Worm (Caenorhabditis elegans) whole organism, early embryonic: Measurements from ENCODE around the gene R102.6.
A peak's percentile ranks its signal among the peaks of the same experiment; 100 is the strongest.
"Not testable (repeated sequence)": the region's sequence is repeated elsewhere in the genome, so short reads cannot be mapped to it uniquely, and the experiment has no call there.

ENCODE experiments used
- B0310.2 ChIP-seq: sonication (generic microtip); optimal IDR thresholded peaks from 2 replicates; lab custom pipeline; 2016; ENCODE audit warnings: mild to moderate bottlenecking, missing genetic modification characterization, missing compliant biosample characterization
- F13C5.2 ChIP-seq: sonication (generic microtip); optimal IDR thresholded peaks from 2 replicates; lab custom pipeline; 2017; ENCODE audit warnings: mild to moderate bottlenecking, missing genetic modification characterization, inconsistent platforms, missing compliant biosample characterization
- aly-1 ChIP-seq: sonication (generic microtip); optimal IDR thresholded peaks from 2 replicates; lab custom pipeline; 2016; ENCODE audit warnings: missing genetic modification characterization, missing compliant biosample characterization
- ama-1 ChIP-seq: fragments of 150-350 bp; optimal IDR thresholded peaks from 2 replicates; lab custom pipeline; 2014
- ceh-13 ChIP-seq: fragments of 200-800 bp; sonication (Bioruptor generic); optimal IDR thresholded peaks from 2 replicates; lab custom pipeline; 2018; ENCODE audit warnings: mild to moderate bottlenecking, missing genetic modification characterization, missing compliant biosample characterization
- ceh-36 ChIP-seq: sonication (generic microtip); optimal IDR thresholded peaks from 2 replicates; lab custom pipeline; 2016; ENCODE audit warnings: missing genetic modification characterization, inconsistent platforms, missing compliant biosample characterization
- ets-7 ChIP-seq: sonication (generic microtip); optimal IDR thresholded peaks from 2 replicates; lab custom pipeline; 2016; ENCODE audit warnings: missing genotype, missing genetic modification characterization, missing compliant biosample characterization
- flt-1 ChIP-seq: fragments of 200-800 bp; sonication (Bioruptor generic); IDR thresholded peaks from 2 replicates; pipeline ENCODE4 v1.3.6; 2022; ENCODE audit warnings: missing genetic modification characterization, missing compliant biosample characterization
- hmbx-1 ChIP-seq: sonication (generic microtip); optimal IDR thresholded peaks from 2 replicates; lab custom pipeline; 2016; ENCODE audit warnings: mild to moderate bottlenecking, missing genetic modification characterization, missing compliant biosample characterization
- hmg-4 ChIP-seq: fragments of 200-800 bp; sonication (Bioruptor generic); optimal IDR thresholded peaks from 2 replicates; lab custom pipeline; 2018; ENCODE audit warnings: mild to moderate bottlenecking, missing genetic modification characterization, missing compliant biosample characterization
- hnd-1 ChIP-seq: sonication (generic microtip); optimal IDR thresholded peaks from 2 replicates; lab custom pipeline; 2016; ENCODE audit warnings: missing genetic modification characterization, missing compliant biosample characterization
- pes-1 ChIP-seq: fragments of 200-800 bp; sonication (Bioruptor generic); IDR thresholded peaks from 2 replicates; pipeline ENCODE4 v1.3.6; 2022; ENCODE audit warnings: missing genetic modification reagents, missing genetic modification characterization, missing compliant biosample characterization
- scrt-1 ChIP-seq: fragments of 200-800 bp; sonication (Bioruptor generic); IDR thresholded peaks from 2 replicates; pipeline ENCODE4 v1.3.6; 2022; ENCODE audit warnings: missing genetic modification characterization, missing compliant biosample characterization
- sea-1 ChIP-seq: fragments of 200-800 bp; sonication (Bioruptor generic); conservative IDR thresholded peaks from 2 replicates; pipeline ENCODE4 v1.3.6; 2022; ENCODE audit warnings: missing genetic modification characterization, missing compliant biosample characterization
- tbx-11 ChIP-seq: fragments of 200-800 bp; sonication (Bioruptor generic); IDR thresholded peaks from 2 replicates; pipeline ENCODE4 v1.3.6; 2022; ENCODE audit warnings: missing genetic modification characterization, missing compliant biosample characterization
- tbx-37 ChIP-seq: fragments of 200-800 bp; sonication (Bioruptor generic); conservative IDR thresholded peaks from 2 replicates; pipeline ENCODE4 v1.3.6; 2022; ENCODE audit warnings: missing genetic modification reagents, missing genetic modification characterization, missing compliant biosample characterization
- tra-4 ChIP-seq: sonication (generic microtip); optimal IDR thresholded peaks from 2 replicates; lab custom pipeline; 2017; ENCODE audit warnings: missing genetic modification characterization, missing compliant biosample characterization

Gene R102.6

ce11 chrIV:10706090-10706489, at the start of gene R102.6:
Gene R102.6 (minus strand): TSS chrIV:10706190.
- TF ChIP-seq ama-1 (lab: Kevin White, UChicago) (no peak), B0310.2 (tag; lab: Kevin White, UChicago) (no peak), hmbx-1 (tag; lab: Kevin White, UChicago) (no peak), tbx-11 (GFP tag; lab: Robert Waterston, UW) (no peak), hmg-4 (GFP tag; lab: Kevin White, UChicago) (no peak), ceh-13 (GFP tag; lab: Kevin White, UChicago) (no peak), hnd-1 (tag; lab: Kevin White, UChicago) (no peak), ets-7 (tag; lab: Kevin White, UChicago) (no peak)

ce11 chrIV:10754685-10755084, 48.7 kb upstream of the R102.6 start, which contains the start of gene T25B9.5:
Gene T25B9.5 (minus strand): TSS chrIV:10754785.
- TF ChIP-seq tra-4 (tag; lab: Kevin White, UChicago) (no peak), ama-1 (lab: Kevin White, UChicago) (no peak), sea-1 (GFP tag; lab: Robert Waterston, UW) (no peak), F13C5.2 (tag; lab: Kevin White, UChicago) (no peak), B0310.2 (tag; lab: Kevin White, UChicago) (no peak), flt-1 (GFP tag; lab: Robert Waterston, UW) (no peak), ceh-36 (no peak), hnd-1 (tag; lab: Kevin White, UChicago) (no peak), aly-1 (tag; lab: Kevin White, UChicago) (no peak), scrt-1 (GFP tag; lab: Robert Waterston, UW) (no peak), hmg-4 (GFP tag; lab: Kevin White, UChicago) (no peak), tbx-11 (GFP tag; lab: Robert Waterston, UW) (no peak)

- TF ChIP-seq F13C5.2 (tag; lab: Kevin White, UChicago); aly-1 (tag; lab: Kevin White, UChicago); ama-1 (lab: Kevin White, UChicago): not testable (repeated sequence)
Measured at ce11 chrIV:10751740-10752139, 45.8 kb upstream of the R102.6 start, which contains the start of gene T25B9.2. Gene T25B9.2 (minus strand): TSS chrIV:10751840.

- no peak for TF ChIP-seq ceh-36
- TF ChIP-seq hnd-1 (tag; lab: Kevin White, UChicago) = no peak
- no peak for TF ChIP-seq ama-1 (lab: Kevin White, UChicago)
- TF ChIP-seq pes-1 = no peak
- TF ChIP-seq scrt-1 (GFP tag; lab: Robert Waterston, UW) = no peak
- TF ChIP-seq hmbx-1 (tag; lab: Kevin White, UChicago) = no peak
Measured at ce11 chrIV:10750041-10750440, 44.1 kb upstream of the R102.6 start, which contains the start of gene T25B9.1. Gene T25B9.1 (minus strand): TSS chrIV:10750141.

- TF ChIP-seq sea-1 (GFP tag; lab: Robert Waterston, UW) (no peak), aly-1 (tag; lab: Kevin White, UChicago) (no peak), tbx-11 (GFP tag; lab: Robert Waterston, UW) (no peak), hmg-4 (GFP tag; lab: Kevin White, UChicago) (no peak), hnd-1 (tag; lab: Kevin White, UChicago) (no peak), pes-1 (no peak), ceh-36 (peak; percentile 6), hmbx-1 (tag; lab: Kevin White, UChicago) (no peak)
Measured at ce11 chrIV:10745332-10745731, 39.3 kb upstream of the R102.6 start.

- TF ChIP-seq ama-1 (lab: Kevin White, UChicago) (no peak), tbx-37 (GFP tag; lab: Robert Waterston, UW) (no peak), sea-1 (GFP tag; lab: Robert Waterston, UW) (no peak), hnd-1 (tag; lab: Kevin White, UChicago) (no peak), hmbx-1 (tag; lab: Kevin White, UChicago) (no peak), flt-1 (GFP tag; lab: Robert Waterston, UW) (no peak), tra-4 (tag; lab: Kevin White, UChicago) (no peak), ets-7 (tag; lab: Kevin White, UChicago) (no peak)
Measured at ce11 chrIV:10744475-10744874, 38.5 kb upstream of the R102.6 start, which contains the start of gene T25B9.3. Gene T25B9.3 (plus strand): TSS chrIV:10744775.

- no peak for TF ChIP-seq hnd-1 (tag; lab: Kevin White, UChicago)
- no peak for TF ChIP-seq B0310.2 (tag; lab: Kevin White, UChicago)
- no peak for TF ChIP-seq scrt-1 (GFP tag; lab: Robert Waterston, UW)
- TF ChIP-seq pes-1 = no peak
- no peak for TF ChIP-seq tbx-37 (GFP tag; lab: Robert Waterston, UW)
- TF ChIP-seq tra-4 (tag; lab: Kevin White, UChicago) = no peak
- TF ChIP-seq sea-1 (GFP tag; lab: Robert Waterston, UW) = no peak
- TF ChIP-seq flt-1 (GFP tag; lab: Robert Waterston, UW) = no peak
- TF ChIP-seq tbx-11 (GFP tag; lab: Robert Waterston, UW) = no peak
- TF ChIP-seq F13C5.2 (tag; lab: Kevin White, UChicago) = no peak
- no peak for TF ChIP-seq ets-7 (tag; lab: Kevin White, UChicago)
- TF ChIP-seq aly-1 (tag; lab: Kevin White, UChicago) = no peak
Measured at ce11 chrIV:10738328-10738727, 32.3 kb upstream of the R102.6 start, which contains the start of gene ssp-34. Gene ssp-34 (minus strand): TSS chrIV:10738602.

- TF ChIP-seq hmbx-1 (tag; lab: Kevin White, UChicago) (no peak), ceh-36 (no peak), scrt-1 (GFP tag; lab: Robert Waterston, UW) (no peak), ets-7 (tag; lab: Kevin White, UChicago) (no peak), hnd-1 (tag; lab: Kevin White, UChicago) (no peak), tra-4 (tag; lab: Kevin White, UChicago) (no peak), ama-1 (lab: Kevin White, UChicago) (peak; percentile 41)
Measured at ce11 chrIV:10737011-10737553, 31.1 kb upstream of the R102.6 start, which contains the start of gene grl-21. Gene grl-21 (plus strand): TSS chrIV:10737474.
